Fruit fly (Drosophila melanogaster) whole organism, pupa: ENCODE data around the gene Phyhd1.

Experiments
- CG10348 ChIP-seq: fragments of 200-800 bp; sonication (Bioruptor generic); IDR thresholded peaks from 2 replicates; pipeline ENCODE4 v1.3.6; 2022; ENCODE audit warnings: missing biosample characterization, missing genetic modification characterization
- CG13204 ChIP-seq: fragments of 200-800 bp; sonication (Bioruptor generic); optimal IDR thresholded peaks from 2 replicates; lab custom pipeline; 2018; ENCODE audit warnings: missing biosample characterization, mild to moderate bottlenecking, missing genetic modification characterization, moderate library complexity
- CG34367 ChIP-seq: fragments of 200-800 bp; sonication (Bioruptor generic); optimal IDR thresholded peaks from 2 replicates; lab custom pipeline; 2018; ENCODE audit warnings: missing biosample characterization, mild to moderate bottlenecking, missing genetic modification characterization
- CG4496 ChIP-seq: fragments of 200-800 bp; sonication (Bioruptor generic); IDR thresholded peaks from 3 replicates; pipeline ENCODE4 v1.3.6; 2022; ENCODE audit warnings: missing biosample characterization, missing genetic modification characterization
- CG9948 ChIP-seq: fragments of 200-800 bp; sonication (Bioruptor generic); optimal IDR thresholded peaks from 2 replicates; lab custom pipeline; 2018; ENCODE audit warnings: missing biosample characterization, mild to moderate bottlenecking, missing genetic modification characterization, moderate library complexity
- EcR ChIP-seq: fragments of 200-800 bp; sonication (Bioruptor generic); optimal IDR thresholded peaks from 3 replicates; lab custom pipeline; 2019; ENCODE audit warnings: missing biosample characterization, missing genetic modification characterization, mild to moderate bottlenecking, moderate library complexity, missing genetic modification reagents
- Ets98B ChIP-seq: fragments of 200-800 bp; sonication (Bioruptor generic); IDR thresholded peaks from 2 replicates; pipeline ENCODE4 v1.3.6; 2022; ENCODE audit warnings: missing biosample characterization, missing genetic modification characterization
- Snoo ChIP-seq: fragments of 200-800 bp; sonication (Bioruptor generic); optimal IDR thresholded peaks from 3 replicates; lab custom pipeline; 2017; ENCODE audit warnings: missing biosample characterization, mild to moderate bottlenecking, missing genetic modification characterization, inconsistent platforms
- fd96Ca ChIP-seq: fragments of 200-800 bp; sonication (Bioruptor generic); IDR thresholded peaks from 3 replicates; pipeline ENCODE4 v1.3.6; 2022; ENCODE audit warnings: missing biosample characterization, missing genetic modification characterization

- TF ChIP-seq CG4496 (GFP tag; lab: Robert Waterston, UW), result no peak
- no peak for TF ChIP-seq CG10348 (GFP tag; lab: Robert Waterston, UW)
- TF ChIP-seq CG13204 (GFP tag; lab: Kevin White, UChicago), result no peak
- no peak for TF ChIP-seq CG9948 (tag; lab: Kevin White, UChicago)
- no peak for TF ChIP-seq Snoo (tag; lab: Kevin White, UChicago)
- no peak for TF ChIP-seq CG34367
- TF ChIP-seq fd96Ca (GFP tag; lab: Robert Waterston, UW), result no peak
- no peak for TF ChIP-seq Ets98B (GFP tag; lab: Robert Waterston, UW)
- no peak for TF ChIP-seq EcR (GFP tag; lab: Kevin White, UChicago)
Observed at dm6 chr3R:10639468-10639867, 41.3 kb downstream of the Phyhd1 start, which contains the start of gene hth.
